Worm (Caenorhabditis elegans): ENCODE results near the gene mboa-7.

mboa-7 gene

ce11 chrX:10491044-10491443, 33.3 kb downstream of the mboa-7 start, which contains the start of gene C33D3.5:
TSS of gene C33D3.5 (plus strand) at chrX:10491344.
- TF ChIP-seq dao-5 (tag; optimal IDR thresholded peaks at IDR 0.05): no peak
- TF ChIP-seq him-1 (tag; optimal IDR thresholded peaks at IDR 0.05): no peak
- no peak for TF ChIP-seq W03F9.2 (tag; optimal IDR thresholded peaks at IDR 0.05)

ce11 chrX:10488763-10489162, 35.6 kb downstream of the mboa-7 start, which contains the start of gene C33D3.4:
TSS of gene C33D3.4 (plus strand) at chrX:10489063.
- TF ChIP-seq him-1 (tag; optimal IDR thresholded peaks at IDR 0.05): no peak
- no peak for TF ChIP-seq W03F9.2 (tag; optimal IDR thresholded peaks at IDR 0.05)
- TF ChIP-seq dao-5 (tag; optimal IDR thresholded peaks at IDR 0.05): no peak

- TF ChIP-seq dao-5 (tag; optimal IDR thresholded peaks at IDR 0.05) (no peak), him-1 (tag; optimal IDR thresholded peaks at IDR 0.05) (no peak), W03F9.2 (tag; optimal IDR thresholded peaks at IDR 0.05) (no peak)
Measured at ce11 chrX:10485300-10485755, 39.0 kb downstream of the mboa-7 start, which contains the start of gene C33D3.3. TSS of gene C33D3.3 (plus strand) at chrX:10485350.

- TF ChIP-seq dao-5 (tag; optimal IDR thresholded peaks at IDR 0.05): no peak
Measured at ce11 chrX:10482272-10482671, 42.1 kb downstream of the mboa-7 start.

ce11 chrX:10480563-10481290, 43.6 kb downstream of the mboa-7 start, which contains the start of gene elt-2:
TSS of gene elt-2 (plus strand) at chrX:10481240.
- TF ChIP-seq him-1 (tag; optimal IDR thresholded peaks at IDR 0.05): no peak
- no peak for TF ChIP-seq W03F9.2 (tag; optimal IDR thresholded peaks at IDR 0.05)
- no peak for TF ChIP-seq dao-5 (tag; optimal IDR thresholded peaks at IDR 0.05)

- no peak for TF ChIP-seq him-1 (tag; optimal IDR thresholded peaks at IDR 0.05)
- TF ChIP-seq W03F9.2 (tag; optimal IDR thresholded peaks at IDR 0.05): no peak
- no peak for TF ChIP-seq dao-5 (tag; optimal IDR thresholded peaks at IDR 0.05)
Measured at ce11 chrX:10479108-10479738, 45.1 kb downstream of the mboa-7 start.

ce11 chrX:10477172-10477985, 47.0 kb downstream of the mboa-7 start:
- TF ChIP-seq him-1 (tag; optimal IDR thresholded peaks at IDR 0.05) (no peak), dao-5 (tag; optimal IDR thresholded peaks at IDR 0.05) (no peak), W03F9.2 (tag; optimal IDR thresholded peaks at IDR 0.05) (no peak)

- TF ChIP-seq dao-5 (tag; optimal IDR thresholded peaks at IDR 0.05) (no peak), W03F9.2 (tag; optimal IDR thresholded peaks at IDR 0.05) (no peak), him-1 (tag; optimal IDR thresholded peaks at IDR 0.05) (no peak)
Measured at ce11 chrX:10476573-10476972, 47.8 kb downstream of the mboa-7 start, which contains the start of gene C39B10.7. TSS of gene C39B10.7 (plus strand) at chrX:10476873.

ce11 chrX:10474998-10475577, 49.3 kb downstream of the mboa-7 start, which contains the start of gene elt-4:
TSS of gene elt-4 (plus strand) at chrX:10475527.
- TF ChIP-seq W03F9.2 (tag; optimal IDR thresholded peaks at IDR 0.05) (no peak), him-1 (tag; optimal IDR thresholded peaks at IDR 0.05) (no peak), dao-5 (tag; optimal IDR thresholded peaks at IDR 0.05) (no peak)

Measured in whole organism, L4/young adult.